Worm (Caenorhabditis elegans) whole organism, L4/young adult: ENCODE results near the gene gcy-19.

ENCODE experiments used
- W03F9.2 ChIP-seq: fragments of 150-350 bp; optimal IDR thresholded peaks from 2 replicates; lab custom pipeline; 2014; ENCODE audit warnings: missing biosample characterization, missing genetic modification characterization
- dao-5 ChIP-seq: sonication (generic microtip); optimal IDR thresholded peaks from 2 replicates; lab custom pipeline; 2016; ENCODE audit warnings: missing genotype, missing genetic modification characterization, moderate library complexity, missing compliant biosample characterization
- him-1 ChIP-seq: sonication (generic microtip); optimal IDR thresholded peaks from 2 replicates; lab custom pipeline; 2016; ENCODE audit warnings: missing genotype, missing genetic modification reagents, missing genetic modification characterization, missing compliant biosample characterization

ce11 chrII:3202519-3202918 is 56.6 kb downstream of the gcy-19 start, which contains the start of gene sri-53:
- no peak for TF ChIP-seq dao-5 (tag; lab: Kevin White, UChicago)
- TF ChIP-seq him-1 (tag; lab: Kevin White, UChicago), result no peak
- TF ChIP-seq W03F9.2, result no peak
